Fruit fly (Drosophila melanogaster): Measurements from ENCODE around the gene Lk6.

Lk6 gene

DNA sequence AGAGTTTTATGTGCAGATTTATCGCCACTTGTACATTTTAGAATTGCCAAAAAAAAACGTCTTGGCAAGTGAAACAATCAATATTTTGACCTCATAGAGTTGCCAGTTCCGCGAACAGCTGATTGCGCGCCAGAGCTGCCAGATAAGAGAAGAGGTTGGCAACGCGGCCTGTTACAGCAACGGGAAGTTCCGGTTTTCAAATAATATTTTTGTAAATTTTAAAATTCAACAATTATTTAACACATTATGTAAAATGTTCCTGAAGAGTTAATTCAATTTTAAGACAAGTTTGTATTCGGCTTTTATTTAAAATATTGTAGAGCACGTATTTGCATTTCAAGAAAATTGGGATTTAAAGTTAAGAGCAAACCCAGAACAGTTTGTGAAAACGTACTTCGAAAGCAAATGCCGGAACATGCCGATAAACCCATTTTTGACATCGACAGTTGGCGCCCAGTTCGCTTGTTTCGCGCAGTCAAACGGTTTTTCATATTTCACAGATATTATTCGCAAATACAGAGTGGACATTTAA, 22.5 kb upstream of the Lk6 start, which contains the start of the genes prd1 and HisCl1 (continued):
- peak; percentile 99 for TF ChIP-seq onecut (GFP tag; IDR thresholded peaks at IDR 0.05)
- peak; percentile 52 for TF ChIP-seq scrt (GFP tag; optimal IDR thresholded peaks at IDR 0.05)
- TF ChIP-seq Nf-YC (tag; optimal IDR thresholded peaks at IDR 0.05) = no peak
- TF ChIP-seq TFAM (GFP tag; optimal IDR thresholded peaks at IDR 0.05) = no peak
- TF ChIP-seq CHES-1-like (GFP tag; optimal IDR thresholded peaks at IDR 0.05) = peak; percentile 62
- TF ChIP-seq CG1792 (GFP tag; optimal IDR thresholded peaks at IDR 0.05) = no peak
- TF ChIP-seq Gug (GFP tag; IDR thresholded peaks at IDR 0.05) = peak; percentile 37; the same call in 1 of the 4 replicates
- no peak for TF ChIP-seq Elba2 (GFP tag; optimal IDR thresholded peaks at IDR 0.05)
- TF ChIP-seq CG9215 (GFP tag; IDR thresholded peaks at IDR 0.05) = peak; percentile 73
- TF ChIP-seq croc (GFP tag; conservative IDR thresholded peaks at IDR 0.05) = peak; percentile 55
- TF ChIP-seq HmgZ (tag; optimal IDR thresholded peaks at IDR 0.05) = peak; percentile 69
- peak; percentile 75 for TF ChIP-seq CG9727 (GFP tag; optimal IDR thresholded peaks at IDR 0.05)
- TF ChIP-seq CG14050 (GFP tag; IDR thresholded peaks at IDR 0.05) = peak; percentile 35; the same call in 1 of the 3 replicates
- peak; percentile 38; the same call in 1 of the 2 replicates for TF ChIP-seq CG6689 (GFP tag; IDR thresholded peaks at IDR 0.05)
- TF ChIP-seq CG10274 (GFP tag; optimal IDR thresholded peaks at IDR 0.05) = peak; percentile 53
- TF ChIP-seq HLH4C (GFP tag; IDR thresholded peaks at IDR 0.05; ENCODE audit: partially characterized antibody) = no peak
- TF ChIP-seq pzg (GFP tag; optimal IDR thresholded peaks at IDR 0.05) = peak; percentile 69
- no peak for TF ChIP-seq wek (GFP tag; optimal IDR thresholded peaks at IDR 0.05)
- TF ChIP-seq hkb (optimal IDR thresholded peaks at IDR 0.05) = peak; percentile 26
- TF ChIP-seq hkb (GFP tag; IDR thresholded peaks at IDR 0.05) = no peak
- 0 out of 2 replicates have a peak, but pooled peaks have one; percentile 10 for TF ChIP-seq CG10959 (GFP tag; IDR thresholded peaks at IDR 0.05)
- TF ChIP-seq psq (GFP tag; optimal IDR thresholded peaks at IDR 0.05) = no peak
- no peak for TF ChIP-seq tna (GFP tag; IDR thresholded peaks at IDR 0.05; ENCODE audit: partially characterized antibody)
- TF ChIP-seq HLH54F (GFP tag; optimal IDR thresholded peaks at IDR 0.05) = peak; percentile 62
- TF ChIP-seq Lhr (GFP tag; optimal IDR thresholded peaks at IDR 0.05) = peak; percentile 39
- peak; percentile 76 for TF ChIP-seq CG13296 (GFP tag; optimal IDR thresholded peaks at IDR 0.05)
- peak; percentile 73 for TF ChIP-seq mam (GFP tag; optimal IDR thresholded peaks at IDR 0.05)
- TF ChIP-seq exex (tag; optimal IDR thresholded peaks at IDR 0.05) = no peak
- no peak for TF ChIP-seq CG18262 (tag; optimal IDR thresholded peaks at IDR 0.05)
- TF ChIP-seq knrl (GFP tag; IDR thresholded peaks at IDR 0.05; ENCODE audit: partially characterized antibody) = 0 out of 3 replicates have a peak, but pooled peaks have one; percentile 26
- peak; percentile 67 for TF ChIP-seq ems (GFP tag; optimal IDR thresholded peaks at IDR 0.05)
- peak; percentile 60 for TF ChIP-seq CG7786 (GFP tag; optimal IDR thresholded peaks at IDR 0.05)
- no peak for TF ChIP-seq repo (GFP tag; optimal IDR thresholded peaks at IDR 0.05)
- peak; percentile 37; the same call in 1 of the 3 replicates for TF ChIP-seq gce (GFP tag; IDR thresholded peaks at IDR 0.05)
- peak; percentile 53 for TF ChIP-seq pnt (GFP tag; optimal IDR thresholded peaks at IDR 0.05)
- no peak for TF ChIP-seq ttk (GFP tag; IDR thresholded peaks at IDR 0.05)
- no peak for TF ChIP-seq Poxn (GFP tag; IDR thresholded peaks at IDR 0.05)
- peak; percentile 13 for TF ChIP-seq CG6854 (GFP tag; optimal IDR thresholded peaks at IDR 0.05)
- TF ChIP-seq Atf3 (GFP tag; optimal IDR thresholded peaks at IDR 0.05) = peak; percentile 53
- peak; percentile 47 for TF ChIP-seq CG14014 (GFP tag; IDR thresholded peaks at IDR 0.05)
- 0 out of 2 replicates have a peak, but pooled peaks have one; percentile 23 for TF ChIP-seq CG11085 (GFP tag; IDR thresholded peaks at IDR 0.05)
- no peak for TF ChIP-seq Doc2 (GFP tag; IDR thresholded peaks at IDR 0.05)
- no peak for TF ChIP-seq nerfin-2 (GFP tag; IDR thresholded peaks at IDR 0.05; ENCODE audit: partially characterized antibody)
- TF ChIP-seq CG11456 (GFP tag; IDR thresholded peaks at IDR 0.05) = peak; percentile 80
- peak; percentile 43 for TF ChIP-seq pum (GFP tag; optimal IDR thresholded peaks at IDR 0.05)
- TF ChIP-seq HLH3B (GFP tag; IDR thresholded peaks at IDR 0.05) = peak; percentile 56
- TF ChIP-seq CG4360 (GFP tag; IDR thresholded peaks at IDR 0.05) = 0 out of 2 replicates have a peak, but pooled peaks have one; percentile 8
- peak; percentile 84 for TF ChIP-seq CG7839 (tag; optimal IDR thresholded peaks at IDR 0.05)
- TF ChIP-seq CG12104 (GFP tag; optimal IDR thresholded peaks at IDR 0.05) = peak; percentile 59
- no peak for TF ChIP-seq Trl (optimal IDR thresholded peaks at IDR 0.05)
- peak; percentile 65 for TF ChIP-seq Trl (GFP tag; optimal IDR thresholded peaks at IDR 0.05)
